Worm (Caenorhabditis elegans): Measurements from ENCODE around the gene mob-1.

DNA sequence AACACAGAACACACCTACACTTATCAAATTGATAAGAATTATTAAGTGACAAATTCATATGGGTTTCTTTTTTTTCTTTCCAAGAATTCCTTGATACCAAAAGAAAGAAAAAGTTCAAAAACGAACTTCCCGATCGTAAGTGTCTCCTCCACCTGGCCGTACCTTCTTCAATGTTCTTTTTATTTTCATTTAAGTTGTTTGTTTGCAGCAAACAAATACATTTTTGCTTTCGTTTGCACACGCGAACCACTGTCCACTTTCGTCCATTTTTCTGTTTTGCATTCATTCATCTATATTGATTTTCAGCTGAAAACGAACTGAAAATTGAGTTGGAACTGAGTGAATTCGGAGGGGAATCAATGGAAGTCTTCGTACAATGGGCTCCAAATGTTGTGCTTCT lies 51.4 kb downstream of the mob-1 start, which contains the start of gene VZK822L.2:
- TF ChIP-seq saeg-2 (GFP tag; IDR thresholded peaks at IDR 0.05) (no peak), cey-2 (tag; optimal IDR thresholded peaks at IDR 0.05; ENCODE audit: borderline replicate concordance, insufficient read depth) (no peak)
